Worm (Caenorhabditis elegans) whole organism, L1 larva: ENCODE data around the gene mct-6.

ENCODE experiments used
- C04F5.9 ChIP-seq: sonication (generic microtip); optimal IDR thresholded peaks from 2 replicates; lab custom pipeline; 2016; ENCODE audit warnings: missing genetic modification characterization, missing compliant biosample characterization
- C16A3.4 ChIP-seq: fragments of 150-350 bp; optimal IDR thresholded peaks from 2 replicates; lab custom pipeline; 2014; ENCODE audit warnings: missing biosample characterization, missing genetic modification characterization
- F16B12.6 ChIP-seq: fragments of 150-350 bp; optimal IDR thresholded peaks from 2 replicates; lab custom pipeline; 2014; ENCODE audit warnings: missing biosample characterization, missing genetic modification characterization
- Y116A8C.19 ChIP-seq: sonication (generic microtip); optimal IDR thresholded peaks from 2 replicates; lab custom pipeline; 2016; ENCODE audit warnings: missing compliant biosample characterization, missing genetic modification characterization, borderline replicate concordance
- aha-1 ChIP-seq: fragments of 150-350 bp; optimal IDR thresholded peaks from 2 replicates; lab custom pipeline; 2014; ENCODE audit warnings: missing biosample characterization, missing genetic modification characterization
- alr-1 ChIP-seq: fragments of 200-800 bp; sonication (Bioruptor generic); optimal IDR thresholded peaks from 2 replicates; lab custom pipeline; 2018; ENCODE audit warnings: borderline replicate concordance, mild to moderate bottlenecking, missing genetic modification characterization, missing compliant biosample characterization
- aly-2 ChIP-seq: fragments of 150-350 bp; optimal IDR thresholded peaks from 2 replicates; lab custom pipeline; 2014; ENCODE audit warnings: missing biosample characterization, missing genetic modification characterization
- ama-1 ChIP-seq: fragments of 150-350 bp; optimal IDR thresholded peaks from 2 replicates; lab custom pipeline; 2014
- blmp-1 ChIP-seq: fragments of 150-350 bp; optimal IDR thresholded peaks from 2 replicates; lab custom pipeline; 2014; ENCODE audit warnings: missing biosample characterization, missing genetic modification characterization
- ceh-63 ChIP-seq: fragments of 200-800 bp; sonication (Bioruptor generic); optimal IDR thresholded peaks from 2 replicates; lab custom pipeline; 2018; ENCODE audit warnings: mild to moderate bottlenecking, missing genetic modification characterization, missing compliant biosample characterization
- ceh-8 ChIP-seq: fragments of 200-800 bp; sonication (Bioruptor generic); optimal IDR thresholded peaks from 2 replicates; lab custom pipeline; 2018; ENCODE audit warnings: mild to moderate bottlenecking, missing genetic modification characterization, moderate library complexity, missing compliant biosample characterization
- ceh-82 ChIP-seq, 3 experiments: fragments of 150-350 bp in 1 of 3; sonication (generic microtip) in 2 of 3; optimal IDR thresholded peaks; 2 replicates each; lab custom pipeline; 2014 to 2017; ENCODE audit warnings: missing biosample characterization in 3 of 3, missing genetic modification characterization in 3 of 3
- ceh-88 ChIP-seq: fragments of 200-800 bp; sonication (Bioruptor generic); IDR thresholded peaks from 2 replicates; pipeline ENCODE4 v1.3.6; 2022; ENCODE audit warnings: missing genetic modification characterization, missing compliant biosample characterization
- efl-1 ChIP-seq, 4 experiments: fragments of 150-350 bp; optimal IDR thresholded peaks in 3 of 4; peaks in 1 of 4; 1 replicate in 1 of 4; 2 replicates in 3 of 4; lab custom pipeline; 2014; ENCODE audit warnings: missing biosample characterization in 2 of 4, missing genetic modification characterization in 2 of 4, missing genetic modification reagents in 2 of 4
- egl-13 ChIP-seq: sonication (generic microtip); optimal IDR thresholded peaks from 2 replicates; lab custom pipeline; 2016; ENCODE audit warnings: missing genotype, missing genetic modification reagents, missing genetic modification characterization, missing compliant biosample characterization
- egl-27 ChIP-seq, 2 experiments: fragments of 150-350 bp in 1 of 2; sonication (generic microtip); optimal IDR thresholded peaks; 3 replicates each; lab custom pipeline; 2017 to 2018; ENCODE audit warnings: missing biosample characterization in 2 of 2, missing genetic modification characterization in 2 of 2, missing genetic modification reagents in 2 of 2
- elt-2 ChIP-seq: sonication (generic microtip); optimal IDR thresholded peaks from 2 replicates; lab custom pipeline; 2016; ENCODE audit warnings: missing genetic modification characterization, mild to moderate bottlenecking, inconsistent platforms, missing compliant biosample characterization, missing genetic modification reagents
- fkh-4 ChIP-seq: sonication (generic microtip); optimal IDR thresholded peaks from 2 replicates; lab custom pipeline; 2016; ENCODE audit warnings: missing compliant biosample characterization, missing genetic modification characterization, borderline replicate concordance
- fkh-8 ChIP-seq: sonication (generic microtip); optimal IDR thresholded peaks from 2 replicates; lab custom pipeline; 2016; ENCODE audit warnings: mild to moderate bottlenecking, missing genetic modification characterization, missing compliant biosample characterization
- grh-1 ChIP-seq: fragments of 200-800 bp; sonication (Bioruptor generic); IDR thresholded peaks from 2 replicates; pipeline ENCODE4 v1.3.6; 2022; ENCODE audit warnings: missing genetic modification reagents, missing genetic modification characterization, missing compliant biosample characterization
- irx-1 ChIP-seq: sonication (generic microtip); optimal IDR thresholded peaks from 2 replicates; lab custom pipeline; 2016; ENCODE audit warnings: missing genetic modification characterization, missing compliant biosample characterization
- lin-35 ChIP-seq, 2 experiments: fragments of 150-350 bp; optimal IDR thresholded peaks; 2 replicates each; lab custom pipeline; 2014; ENCODE audit warnings: missing biosample characterization in 2 of 2, missing genetic modification characterization in 2 of 2, missing genetic modification reagents in 2 of 2
- lin-39 ChIP-seq: fragments of 150-350 bp; optimal IDR thresholded peaks from 2 replicates; lab custom pipeline; 2014; ENCODE audit warnings: missing biosample characterization, missing genetic modification reagents, missing genetic modification characterization
- lsy-2 ChIP-seq, 2 experiments: fragments of 150-350 bp; optimal IDR thresholded peaks; 2 replicates each; lab custom pipeline; 2014; ENCODE audit warnings: missing biosample characterization in 2 of 2, missing genetic modification characterization in 2 of 2
- mab-9 ChIP-seq: fragments of 200-800 bp; sonication (Bioruptor generic); IDR thresholded peaks from 2 replicates; pipeline ENCODE4 v1.3.6; 2022; ENCODE audit warnings: missing genetic modification reagents, missing genetic modification characterization, missing compliant biosample characterization
- mep-1 ChIP-seq: fragments of 150-350 bp; optimal IDR thresholded peaks from 2 replicates; lab custom pipeline; 2014; ENCODE audit warnings: missing biosample characterization, missing genetic modification characterization
- nhr-19 ChIP-seq: fragments of 200-800 bp; sonication (Bioruptor generic); conservative IDR thresholded peaks from 2 replicates; pipeline ENCODE4 v1.3.6; 2022; ENCODE audit warnings: missing genetic modification characterization, missing compliant biosample characterization
- nhr-20 ChIP-seq: sonication (generic microtip); optimal IDR thresholded peaks from 2 replicates; lab custom pipeline; 2016; ENCODE audit warnings: mild to moderate bottlenecking, missing genetic modification characterization, missing compliant biosample characterization
- nhr-47 ChIP-seq: sonication (generic microtip); optimal IDR thresholded peaks from 2 replicates; lab custom pipeline; 2016; ENCODE audit warnings: mild to moderate bottlenecking, missing genetic modification characterization, moderate library complexity, missing compliant biosample characterization
- nhr-77 ChIP-seq: fragments of 150-350 bp; optimal IDR thresholded peaks from 2 replicates; lab custom pipeline; 2014; ENCODE audit warnings: missing biosample characterization, missing genetic modification characterization
- nhr-84 ChIP-seq: sonication (generic microtip); optimal IDR thresholded peaks from 2 replicates; lab custom pipeline; 2017; ENCODE audit warnings: missing biosample characterization, missing genetic modification characterization
- nhr-85 ChIP-seq: sonication (generic microtip); peaks from one replicate; lab custom pipeline; 2016; ENCODE audit warnings: missing genetic modification characterization, inconsistent platforms, missing compliant biosample characterization
- nhr-90 ChIP-seq: sonication (generic microtip); optimal IDR thresholded peaks from 2 replicates; lab custom pipeline; 2016; ENCODE audit warnings: mild to moderate bottlenecking, missing genetic modification characterization, missing compliant biosample characterization; ENCODE audit not compliant: poor library complexity
- pag-3 ChIP-seq: sonication (generic microtip); optimal IDR thresholded peaks from 2 replicates; lab custom pipeline; 2017; ENCODE audit warnings: missing genetic modification characterization, mild to moderate bottlenecking, missing compliant biosample characterization, antibody characterized with exemption, borderline replicate concordance; ENCODE audit not compliant: insufficient read depth
- pqm-1 ChIP-seq: sonication (generic microtip); optimal IDR thresholded peaks from 3 replicates; lab custom pipeline; 2017; ENCODE audit warnings: missing biosample characterization, missing genetic modification characterization
- skn-1 ChIP-seq: fragments of 150-350 bp; optimal IDR thresholded peaks from 2 replicates; lab custom pipeline; 2014; ENCODE audit warnings: missing biosample characterization, missing genetic modification characterization
- snu-23 ChIP-seq: sonication (generic microtip); optimal IDR thresholded peaks from 2 replicates; lab custom pipeline; 2016; ENCODE audit warnings: missing genetic modification characterization, missing compliant biosample characterization
- sox-4 ChIP-seq: sonication (generic microtip); optimal IDR thresholded peaks from 2 replicates; lab custom pipeline; 2016; ENCODE audit warnings: missing genetic modification characterization, missing compliant biosample characterization
- sptf-1 ChIP-seq: fragments of 150-350 bp; optimal IDR thresholded peaks from 2 replicates; lab custom pipeline; 2014; ENCODE audit warnings: missing biosample characterization, missing genetic modification characterization
- tbx-2 ChIP-seq: sonication (generic microtip); optimal IDR thresholded peaks from 2 replicates; lab custom pipeline; 2016; ENCODE audit warnings: missing genetic modification characterization, missing compliant biosample characterization
- tlp-1 ChIP-seq: fragments of 150-350 bp; optimal IDR thresholded peaks from 2 replicates; lab custom pipeline; 2014; ENCODE audit warnings: missing biosample characterization, missing genetic modification characterization
- unc-130 ChIP-seq: fragments of 150-350 bp; optimal IDR thresholded peaks from 2 replicates; lab custom pipeline; 2017; ENCODE audit warnings: missing biosample characterization, missing genetic modification characterization, inconsistent platforms
- unc-30 ChIP-seq: sonication (generic microtip); optimal IDR thresholded peaks from 2 replicates; lab custom pipeline; 2017; ENCODE audit warnings: missing biosample characterization, missing genetic modification characterization
- unc-62 ChIP-seq: fragments of 150-350 bp; optimal IDR thresholded peaks from 2 replicates; lab custom pipeline; 2014; ENCODE audit warnings: missing biosample characterization, missing genetic modification reagents, missing genetic modification characterization
- unc-86 ChIP-seq: sonication (generic microtip); optimal IDR thresholded peaks from 2 replicates; lab custom pipeline; 2016; ENCODE audit warnings: missing genetic modification characterization, missing compliant biosample characterization
- xbp-1 ChIP-seq: sonication (generic microtip); optimal IDR thresholded peaks from 2 replicates; lab custom pipeline; 2016; ENCODE audit warnings: missing genetic modification characterization, missing compliant biosample characterization
- zip-4 ChIP-seq: fragments of 200-800 bp; sonication (Bioruptor generic); optimal IDR thresholded peaks from 2 replicates; lab custom pipeline; 2018; ENCODE audit warnings: mild to moderate bottlenecking, missing genetic modification characterization, moderate library complexity, missing compliant biosample characterization
- ztf-4 ChIP-seq: fragments of 150-350 bp; optimal IDR thresholded peaks from 2 replicates; lab custom pipeline; 2014; ENCODE audit warnings: missing biosample characterization, missing genetic modification characterization

mct-6 gene

ce11 chrX:16799065-16799663, 28.9 kb upstream of the mct-6 start (continued):
- TF ChIP-seq nhr-90 (peak; percentile 45), Y116A8C.19 (tag; lab: Kevin White, UChicago) (no peak), tbx-2 (tag; lab: Kevin White, UChicago) (peak; percentile 64), nhr-85 (tag; lab: Kevin White, UChicago) (peak; percentile 62), mab-9 (GFP tag; lab: Robert Waterston, UW) (no peak), nhr-84 (no peak), fkh-8 (tag; lab: Kevin White, UChicago) (peak; percentile 12), nhr-19 (GFP tag; lab: Robert Waterston, UW) (peak; percentile 36), egl-27 (tag; optimal IDR thresholded peaks at IDR 0.05; lab: Kevin White, UChicago) (no peak), blmp-1 (peak; percentile 82), efl-1 (optimal IDR thresholded peaks at IDR 0.05; lab: Kevin White, UChicago) (peak; percentile 25 to 49), efl-1 (GFP tag; optimal IDR thresholded peaks at IDR 0.05 in 1 of 2; lab: Kevin White, UChicago) (no peak), lin-35 (GFP tag; optimal IDR thresholded peaks at IDR 0.05; lab: Kevin White, UChicago) (peak; percentile 35 to 63), C16A3.4 (tag; lab: Kevin White, UChicago) (peak; percentile 4), unc-62 (no peak), aly-2 (tag; lab: Kevin White, UChicago) (no peak), ama-1 (peak; percentile 71), pag-3 (tag; lab: Kevin White, UChicago) (no peak), lsy-2 (tag; optimal IDR thresholded peaks at IDR 0.05; lab: Kevin White, UChicago) (peak; percentile 37 to 57), irx-1 (tag; lab: Kevin White, UChicago) (peak; percentile 21), nhr-77 (tag; lab: Kevin White, UChicago) (no peak), pqm-1 (tag; lab: Kevin White, UChicago) (no peak), elt-2 (no peak), lin-39 (tag; lab: Kevin White, UChicago) (no peak), aha-1 (tag; lab: Kevin White, UChicago) (no peak), alr-1 (tag; lab: Kevin White, UChicago) (no peak), egl-13 (tag; lab: Kevin White, UChicago) (no peak), unc-30 (tag; lab: Kevin White, UChicago) (no peak), snu-23 (GFP tag; lab: Kevin White, UChicago) (peak; percentile 78), sox-4 (tag; lab: Kevin White, UChicago) (no peak), C04F5.9 (tag; lab: Kevin White, UChicago) (peak; percentile 29), nhr-47 (tag; lab: Kevin White, UChicago) (peak; percentile 58), unc-86 (tag; lab: Kevin White, UChicago) (peak; percentile 10), ceh-8 (peak; percentile 3), zip-4 (GFP tag; lab: Kevin White, UChicago) (peak; percentile 10), ztf-4 (tag; lab: Kevin White, UChicago) (peak; percentile 35), F16B12.6 (tag; lab: Kevin White, UChicago) (no peak), tlp-1 (tag; lab: Kevin White, UChicago) (no peak), nhr-20 (tag; lab: Kevin White, UChicago) (peak; percentile 54), ceh-88 (GFP tag; lab: Robert Waterston, UW) (no peak), grh-1 (GFP tag; lab: Robert Waterston, UW) (no peak), ceh-82 (tag; optimal IDR thresholded peaks at IDR 0.05; lab: Kevin White, UChicago) (peak; percentile 7 to 59 (median 52)), xbp-1 (tag; lab: Kevin White, UChicago) (peak; percentile 3), ceh-63 (no peak), mep-1 (tag; lab: Kevin White, UChicago) (peak; percentile 91), skn-1 (tag; lab: Kevin White, UChicago) (peak; percentile 51), unc-130 (tag; lab: Kevin White, UChicago) (no peak), fkh-4 (tag; lab: Kevin White, UChicago) (no peak), sptf-1 (no peak)
